Fruit fly (Drosophila melanogaster) whole organism, embryonic: ENCODE measurements around the gene elB.

Experiments used
- CG10267 ChIP-seq: fragments of 200-800 bp; sonication (Bioruptor generic); optimal IDR thresholded peaks from 2 replicates; lab custom pipeline; 2018; ENCODE audit warnings: missing biosample characterization, mild to moderate bottlenecking, missing genetic modification characterization, moderate library complexity
- D19A ChIP-seq: fragments of 200-800 bp; optimal IDR thresholded peaks from 3 replicates; lab custom pipeline; 2019; ENCODE audit warnings: missing biosample characterization, mild to moderate bottlenecking, missing genetic modification characterization, moderate library complexity
- Ptx1 ChIP-seq: fragments of 200-800 bp; sonication (Bioruptor generic); IDR thresholded peaks from 2 replicates; pipeline ENCODE4 v1.3.6; 2022; ENCODE audit warnings: missing biosample characterization, missing genetic modification characterization
- Six4 ChIP-seq: fragments of 200-800 bp; sonication (Bioruptor generic); optimal IDR thresholded peaks from 2 replicates; lab custom pipeline; 2016; ENCODE audit warnings: missing biosample characterization, missing genetic modification characterization
- Trl ChIP-seq, 3 experiments: fragments of >200 bp in 2 of 3; fragments of 200-800 bp in 1 of 3; sonication (Bioruptor generic) in 1 of 3; optimal IDR thresholded peaks; 2 replicates in 1 of 3; 3 replicates in 2 of 3; lab custom pipeline; 2016 to 2017; ENCODE audit warnings: missing biosample characterization in 1 of 3, missing genetic modification characterization in 1 of 3
- fd102C ChIP-seq: fragments of 200-800 bp; sonication (Bioruptor generic); optimal IDR thresholded peaks from 2 replicates; lab custom pipeline; 2018; ENCODE audit warnings: missing biosample characterization, mild to moderate bottlenecking, missing genetic modification characterization, moderate library complexity
- tll ChIP-seq, 2 experiments: fragments of 200-800 bp in 1 of 2; fragments of >200 bp in 1 of 2; sonication (Bioruptor generic) in 1 of 2; optimal IDR thresholded peaks; 2 replicates each; lab custom pipeline; 2017 to 2019; ENCODE audit warnings: missing biosample characterization in 2 of 2, missing genetic modification characterization in 2 of 2, mild to moderate bottlenecking in 1 of 2, moderate library complexity in 1 of 2

DNA sequence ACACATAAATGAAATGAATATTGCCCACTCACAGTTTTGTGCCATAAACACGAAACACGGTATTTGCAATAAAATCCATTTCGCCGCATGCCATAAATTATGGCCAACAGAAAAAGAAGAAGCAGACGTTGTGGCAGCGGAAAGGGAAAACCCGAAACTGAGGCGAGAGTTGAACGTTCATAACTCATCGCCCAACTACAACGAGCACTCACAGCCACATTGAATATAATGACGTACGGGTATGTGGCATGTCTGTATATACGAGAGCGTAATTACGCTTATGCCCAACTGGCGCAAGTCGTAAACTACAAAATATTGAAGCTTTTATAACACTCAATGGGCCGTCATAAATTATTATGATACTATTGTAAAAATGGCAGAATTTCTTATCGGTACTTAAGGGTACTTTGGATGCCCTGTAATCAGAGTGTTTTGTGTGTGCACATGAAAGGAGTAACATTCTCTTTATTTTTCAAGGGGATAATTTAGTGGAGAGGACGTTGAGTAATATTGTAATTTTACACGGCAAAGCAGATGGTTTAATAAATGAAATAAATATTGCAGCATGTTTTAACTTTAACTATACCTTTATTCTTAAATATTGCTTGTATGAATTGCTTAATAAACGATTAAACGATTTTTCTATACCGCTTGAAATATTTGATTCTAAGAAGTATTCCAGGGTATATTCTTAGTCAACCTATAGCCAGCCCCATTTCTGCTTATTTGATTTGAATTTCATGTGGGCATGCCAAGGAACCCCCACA lies 14.9 kb downstream of the elB start:
- TF ChIP-seq CG10267 (no peak), Trl (optimal IDR thresholded peaks at IDR 0.05; lab: Kevin White, UChicago) (no peak), Trl (GFP tag; optimal IDR thresholded peaks at IDR 0.05; lab: Kevin White, UChicago) (no peak), Six4 (GFP tag; lab: Kevin White, UChicago) (no peak), Ptx1 (GFP tag; lab: Robert Waterston, UW) (no peak), D19A (tag; lab: Kevin White, UChicago) (peak; percentile 49), tll (GFP tag; optimal IDR thresholded peaks at IDR 0.05; lab: Kevin White, UChicago) (no peak), fd102C (GFP tag; lab: Kevin White, UChicago) (no peak)
